Fruit fly (Drosophila melanogaster): Measurements from ENCODE around the gene Zip102B.

Gene Zip102B

DNA sequence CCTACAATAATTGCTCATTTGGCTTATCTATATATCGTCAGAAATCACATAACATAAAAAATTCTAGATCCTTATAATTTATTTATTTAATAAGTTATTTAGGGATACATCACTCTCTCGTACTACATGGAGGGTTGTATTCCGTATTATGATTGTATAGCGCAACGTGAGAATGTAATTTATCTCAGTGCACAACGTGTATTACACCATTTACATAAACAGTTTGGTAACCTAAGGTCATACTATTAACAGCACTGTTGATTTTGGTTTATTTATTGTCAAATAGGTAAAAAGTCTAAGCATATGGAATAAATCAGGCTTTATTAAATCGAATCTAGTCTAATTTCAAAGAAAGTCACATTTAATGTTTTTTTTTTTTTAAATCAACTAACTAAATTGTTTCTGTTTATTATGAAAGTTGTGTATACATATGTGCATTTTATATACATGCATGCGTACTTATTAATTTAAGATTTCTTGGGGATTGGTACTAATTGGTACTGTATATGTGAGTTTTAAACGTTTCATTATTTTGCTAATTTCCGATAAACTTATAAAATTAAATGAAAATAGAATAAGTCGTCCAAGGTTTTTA lies 882 bp upstream of the Zip102B start, which contains the start of gene Rnf11 (continued):
- TF ChIP-seq peb (GFP tag; IDR thresholded peaks at IDR 0.05) (no peak), CG11093 (GFP tag; IDR thresholded peaks at IDR 0.05) (no peak), CG34376 (GFP tag; optimal IDR thresholded peaks at IDR 0.05) (no peak), nerfin-2 (GFP tag; IDR thresholded peaks at IDR 0.05; ENCODE audit: partially characterized antibody) (no peak), gro (GFP tag; optimal IDR thresholded peaks at IDR 0.05) (no peak), MBD-R2 (GFP tag; IDR thresholded peaks at IDR 0.05) (peak; percentile 26; the same call in 1 of the 2 replicates), chn (GFP tag; optimal IDR thresholded peaks at IDR 0.05) (no peak), CG12219 (GFP tag; optimal IDR thresholded peaks at IDR 0.05) (no peak), CG17612 (GFP tag; IDR thresholded peaks at IDR 0.05) (no peak), fd3F (GFP tag; optimal IDR thresholded peaks at IDR 0.05) (no peak), Myb (GFP tag; optimal IDR thresholded peaks at IDR 0.05) (no peak), fu2 (GFP tag; optimal IDR thresholded peaks at IDR 0.05) (no peak), lbe (GFP tag; optimal IDR thresholded peaks at IDR 0.05) (no peak), Tbp (GFP tag; optimal IDR thresholded peaks at IDR 0.05) (no peak), Hey (tag; optimal IDR thresholded peaks at IDR 0.05) (no peak), Aef1 (GFP tag; IDR thresholded peaks at IDR 0.05) (no peak), CG11695 (GFP tag; IDR thresholded peaks at IDR 0.05) (no peak), dm (GFP tag; optimal IDR thresholded peaks at IDR 0.05) (no peak), bowl (GFP tag; IDR thresholded peaks at IDR 0.05) (no peak), CG43689 (GFP tag; IDR thresholded peaks at IDR 0.05) (no peak), BEAF-32 (GFP tag; optimal IDR thresholded peaks at IDR 0.05) (peak; percentile 44), Elba2 (GFP tag; optimal IDR thresholded peaks at IDR 0.05) (no peak), sima (GFP tag; optimal IDR thresholded peaks at IDR 0.05) (no peak), NFAT (GFP tag; IDR thresholded peaks at IDR 0.05) (no peak), CG10462 (GFP tag; optimal IDR thresholded peaks at IDR 0.05) (no peak), aop (GFP tag; IDR thresholded peaks at IDR 0.05) (no peak), gcm (GFP tag; optimal IDR thresholded peaks at IDR 0.05) (no peak), croc (GFP tag; conservative IDR thresholded peaks at IDR 0.05) (no peak), Med (GFP tag) (peak; percentile 17), D19A (tag; optimal IDR thresholded peaks at IDR 0.05) (peak; percentile 6), mld (GFP tag; IDR thresholded peaks at IDR 0.05; ENCODE audit: partially characterized antibody) (no peak), Max (GFP tag; optimal IDR thresholded peaks at IDR 0.05) (no peak), zen2 (GFP tag; IDR thresholded peaks at IDR 0.05; ENCODE audit: partially characterized antibody) (no peak), ham (GFP tag; IDR thresholded peaks at IDR 0.05) (no peak), Meics (GFP tag; optimal IDR thresholded peaks at IDR 0.05) (no peak), h (optimal IDR thresholded peaks at IDR 0.05) (no peak), grau (tag; optimal IDR thresholded peaks at IDR 0.05) (peak; percentile 14), Doc3 (GFP tag; IDR thresholded peaks at IDR 0.05; ENCODE audit: partially characterized antibody) (no peak), Dip3 (GFP tag; optimal IDR thresholded peaks at IDR 0.05) (no peak), fd102C (GFP tag; optimal IDR thresholded peaks at IDR 0.05) (no peak), prd (optimal IDR thresholded peaks at IDR 0.05) (no peak), prd (GFP tag; IDR thresholded peaks at IDR 0.05) (no peak; the same call in 2 of the 3 replicates), CG30020 (tag; optimal IDR thresholded peaks at IDR 0.05) (peak; percentile 98), CG10274 (GFP tag; optimal IDR thresholded peaks at IDR 0.05) (no peak), Bgb (GFP tag; IDR thresholded peaks at IDR 0.05; ENCODE audit: partially characterized antibody) (no peak), CG1024 (GFP tag; IDR thresholded peaks at IDR 0.05) (peak; percentile 99), klu (GFP tag; IDR thresholded peaks at IDR 0.05) (no peak), Optix (GFP tag; IDR thresholded peaks at IDR 0.05) (no peak), CG34422 (GFP tag; IDR thresholded peaks at IDR 0.05) (no peak), Adf1 (GFP tag; IDR thresholded peaks at IDR 0.05) (no peak), CG32772 (GFP tag; IDR thresholded peaks at IDR 0.05) (no peak), cato (GFP tag; optimal IDR thresholded peaks at IDR 0.05; ENCODE audit: borderline replicate concordance) (no peak)

Data from whole organism, embryonic.